Worm (Caenorhabditis elegans) whole organism, mixed stage, embryonic: ENCODE measurements around the gene sri-33.

Experiments used
- elt-1 ChIP-seq: sonication (generic microtip); optimal IDR thresholded peaks from 2 replicates; lab custom pipeline; 2017; ENCODE audit warnings: missing genetic modification characterization, mild to moderate bottlenecking, missing compliant biosample characterization, antibody characterized with exemption, moderate library complexity, borderline replicate concordance; ENCODE audit not compliant: insufficient read depth
- lsy-2 ChIP-seq: fragments of 150-350 bp; optimal IDR thresholded peaks from 2 replicates; lab custom pipeline; 2014; ENCODE audit warnings: missing biosample characterization, missing genetic modification characterization
- mls-2 ChIP-seq: sonication (generic microtip); optimal IDR thresholded peaks from 2 replicates; lab custom pipeline; 2016; ENCODE audit warnings: mild to moderate bottlenecking, missing genetic modification characterization, moderate library complexity, missing compliant biosample characterization
- nhr-12 ChIP-seq: fragments of 150-350 bp; optimal IDR thresholded peaks from 2 replicates; lab custom pipeline; 2014; ENCODE audit warnings: missing biosample characterization, missing genetic modification characterization
- nhr-76 ChIP-seq: sonication (generic microtip); optimal IDR thresholded peaks from 2 replicates; lab custom pipeline; 2017; ENCODE audit warnings: missing biosample characterization, missing genetic modification characterization
- sptf-1 ChIP-seq: sonication (generic microtip); optimal IDR thresholded peaks from 2 replicates; lab custom pipeline; 2017; ENCODE audit warnings: mild to moderate bottlenecking, missing genetic modification characterization, moderate library complexity, missing compliant biosample characterization
- unc-62 ChIP-seq: fragments of 150-350 bp; optimal IDR thresholded peaks from 2 replicates; lab custom pipeline; 2014; ENCODE audit warnings: missing biosample characterization, missing genetic modification reagents, missing genetic modification characterization
- ztf-11 ChIP-seq: fragments of 150-350 bp; optimal IDR thresholded peaks from 2 replicates; lab custom pipeline; 2014; ENCODE audit warnings: missing biosample characterization, missing genetic modification characterization

DNA sequence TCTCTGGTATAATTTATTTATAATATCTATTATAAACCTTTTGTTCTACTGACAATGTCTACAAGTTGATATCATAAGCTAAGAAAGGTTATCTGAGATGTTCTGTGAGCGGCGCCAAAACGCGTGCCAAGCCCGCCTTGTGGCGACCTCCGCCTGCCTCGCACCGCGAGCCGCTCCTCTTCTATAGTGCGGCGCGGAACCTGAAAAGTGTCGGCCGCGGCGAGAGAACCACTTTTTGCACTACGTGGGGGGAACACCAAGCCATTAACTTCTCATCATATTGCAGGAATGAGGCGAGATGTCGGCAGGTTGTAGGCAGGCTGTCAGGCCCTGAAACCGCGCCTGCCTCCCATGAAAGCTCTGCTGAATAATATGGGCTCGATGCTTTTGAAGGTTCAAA lies 43.4 kb downstream of the sri-33 start:
- TF ChIP-seq ztf-11 (tag; lab: Kevin White, UChicago) (no peak), nhr-12 (tag; lab: Kevin White, UChicago) (no peak), elt-1 (tag; lab: Kevin White, UChicago) (no peak), mls-2 (tag; lab: Kevin White, UChicago) (no peak), sptf-1 (tag; lab: Kevin White, UChicago) (no peak), lsy-2 (tag; lab: Kevin White, UChicago) (no peak), unc-62 (GFP tag; lab: Kevin White, UChicago) (no peak), nhr-76 (no peak)
